Fruit fly (Drosophila melanogaster): ENCODE data around the gene CycD.

Gene CycD

dm6 chrX:15889780-15890608, 19.5 kb downstream of the CycD start, which contains the start of the genes MSBP and CG15916 (continued):
- no peak for TF ChIP-seq jumu (GFP tag; optimal IDR thresholded peaks at IDR 0.05)
- TF ChIP-seq HLH54F (GFP tag; optimal IDR thresholded peaks at IDR 0.05): no peak
- TF ChIP-seq Bdp1 (GFP tag; optimal IDR thresholded peaks at IDR 0.05): no peak
- TF ChIP-seq da (GFP tag; optimal IDR thresholded peaks at IDR 0.05): no peak
- TF ChIP-seq Scr (GFP tag; IDR thresholded peaks at IDR 0.05; ENCODE audit: partially characterized antibody): peak; percentile 30; the same call in 1 of the 2 replicates
- no peak for TF ChIP-seq Side (GFP tag; optimal IDR thresholded peaks at IDR 0.05)
- peak; percentile 32 for TF ChIP-seq Hmr (GFP tag; optimal IDR thresholded peaks at IDR 0.05)
- TF ChIP-seq Hr78 (GFP tag; optimal IDR thresholded peaks at IDR 0.05): peak in 1 of 2 experiments; percentile 87
- TF ChIP-seq dm (GFP tag; optimal IDR thresholded peaks at IDR 0.05): no peak
- no peak for TF ChIP-seq D (optimal IDR thresholded peaks at IDR 0.05)
- TF ChIP-seq D (GFP tag; optimal IDR thresholded peaks at IDR 0.05): peak; percentile 37

dm6 chrX:15888763-15889162, 20.7 kb downstream of the CycD start:
- peak; percentile 60 for TF ChIP-seq mirr (GFP tag; optimal IDR thresholded peaks at IDR 0.05)
- no peak for TF ChIP-seq CTCF (GFP tag; optimal IDR thresholded peaks at IDR 0.05)
- no peak for TF ChIP-seq org-1 (GFP tag; optimal IDR thresholded peaks at IDR 0.05)
- peak; percentile 89 for TF ChIP-seq exex (tag; optimal IDR thresholded peaks at IDR 0.05)
- TF ChIP-seq Hr78 (GFP tag; optimal IDR thresholded peaks at IDR 0.05): no peak

- TF ChIP-seq CG10267 (tag; optimal IDR thresholded peaks at IDR 0.05) (peak; percentile 19), ATbp (GFP tag; optimal IDR thresholded peaks at IDR 0.05) (no peak), Ets97D (GFP tag; optimal IDR thresholded peaks at IDR 0.05) (peak; percentile 32), HLHmδ (GFP tag; optimal IDR thresholded peaks at IDR 0.05) (no peak), stwl (tag; optimal IDR thresholded peaks at IDR 0.05) (peak; percentile 66), Vsx1 (GFP tag; optimal IDR thresholded peaks at IDR 0.05) (no peak), CG11247 (GFP tag; IDR thresholded peaks at IDR 0.05) (no peak), inv (GFP tag; IDR thresholded peaks at IDR 0.05; ENCODE audit: partially characterized antibody) (peak; percentile 57; the same call in 1 of the 2 replicates), tll (GFP tag; optimal IDR thresholded peaks at IDR 0.05) (no peak), Ravus (GFP tag; IDR thresholded peaks at IDR 0.05) (no peak), Antp (GFP tag; optimal IDR thresholded peaks at IDR 0.05) (peak; percentile 31), CG2116 (GFP tag; optimal IDR thresholded peaks at IDR 0.05) (peak; percentile 42), HLH4C (GFP tag; IDR thresholded peaks at IDR 0.05; ENCODE audit: partially characterized antibody) (peak; percentile 74), Hsf (GFP tag; optimal IDR thresholded peaks at IDR 0.05) (no peak), Fer3 (tag; optimal IDR thresholded peaks at IDR 0.05) (no peak), vvl (GFP tag; IDR thresholded peaks at IDR 0.05) (peak; percentile 46), ind (GFP tag; optimal IDR thresholded peaks at IDR 0.05) (no peak), CHES-1-like (GFP tag; optimal IDR thresholded peaks at IDR 0.05) (peak; percentile 1), Dbx (GFP tag; IDR thresholded peaks at IDR 0.05) (no peak), CG7987 (GFP tag; optimal IDR thresholded peaks at IDR 0.05) (no peak), bigmax (GFP tag; optimal IDR thresholded peaks at IDR 0.05) (peak; percentile 47), CG15073 (GFP tag; optimal IDR thresholded peaks at IDR 0.05) (no peak), CG14710 (tag; optimal IDR thresholded peaks at IDR 0.05) (peak; percentile 21), Lhr (GFP tag; optimal IDR thresholded peaks at IDR 0.05) (peak; percentile 47), Rfx (GFP tag; IDR thresholded peaks at IDR 0.05) (peak; percentile 63; the same call in 1 of the 2 replicates), CG33213 (GFP tag; optimal IDR thresholded peaks at IDR 0.05) (peak; percentile 28), chinmo (GFP tag; IDR thresholded peaks at IDR 0.05; ENCODE audit: partially characterized antibody) (0 out of 4 replicates have a peak, but pooled peaks have one; percentile 41), CG13894 (tag; optimal IDR thresholded peaks at IDR 0.05) (peak; percentile 58), CG1529 (GFP tag; optimal IDR thresholded peaks at IDR 0.05) (no peak), CG5180 (GFP tag; optimal IDR thresholded peaks at IDR 0.05) (no peak), CG32532 (GFP tag; IDR thresholded peaks at IDR 0.05) (peak; percentile 37; the same call in 1 of the 2 replicates)
Measured at dm6 chrX:15887247-15887616, 22.2 kb downstream of the CycD start, which contains the start of gene tay. Gene tay, minus strand, starts transcription at chrX:15887311.

Data from whole organism, embryonic.